Worm (Caenorhabditis elegans): ENCODE measurements around the gene fbxc-21.

fbxc-21 gene

ce11 chrII:1653397-1653796 is 39.3 kb downstream of the fbxc-21 start, which contains the start of gene fbxb-15:
TSS of gene fbxb-15 (minus strand) at chrII:1653497.
- TF ChIP-seq flh-1 (GFP tag; optimal IDR thresholded peaks at IDR 0.05) (no peak), ceh-43 (GFP tag; optimal IDR thresholded peaks at IDR 0.05) (no peak), nhr-2 (tag; optimal IDR thresholded peaks at IDR 0.05) (no peak), tbx-8 (GFP tag; optimal IDR thresholded peaks at IDR 0.05) (no peak), lsy-2 (tag; optimal IDR thresholded peaks at IDR 0.05) (no peak), bed-3 (GFP tag; optimal IDR thresholded peaks at IDR 0.05) (no peak), nhr-28 (tag; optimal IDR thresholded peaks at IDR 0.05) (no peak), hlh-1 (tag; optimal IDR thresholded peaks at IDR 0.05) (no peak), pha-4 (tag; optimal IDR thresholded peaks at IDR 0.05) (no peak), lin-32 (GFP tag; optimal IDR thresholded peaks at IDR 0.05) (no peak), nhr-76 (tag; optimal IDR thresholded peaks at IDR 0.05) (no peak), drap-1 (GFP tag; optimal IDR thresholded peaks at IDR 0.05) (no peak), mep-1 (tag; optimal IDR thresholded peaks at IDR 0.05) (no peak), cnd-1 (tag; optimal IDR thresholded peaks at IDR 0.05) (no peak), ztf-11 (tag; optimal IDR thresholded peaks at IDR 0.05) (no peak), snpc-4 (tag; optimal IDR thresholded peaks at IDR 0.05) (no peak), nhr-12 (tag; optimal IDR thresholded peaks at IDR 0.05) (no peak), mls-2 (tag; optimal IDR thresholded peaks at IDR 0.05) (no peak), nhr-237 (tag; optimal IDR thresholded peaks at IDR 0.05) (no peak)

ce11 chrII:1651804-1652203 is 40.9 kb downstream of the fbxc-21 start, which contains the start of gene fbxb-16:
TSS of gene fbxb-16 (minus strand) at chrII:1651904.
- TF ChIP-seq ceh-83 (GFP tag; optimal IDR thresholded peaks at IDR 0.05) (no peak), ceh-43 (GFP tag; optimal IDR thresholded peaks at IDR 0.05) (no peak), M03D4.4 (tag; optimal IDR thresholded peaks at IDR 0.05) (no peak), ceh-39 (tag; optimal IDR thresholded peaks at IDR 0.05) (no peak), tbx-8 (GFP tag; optimal IDR thresholded peaks at IDR 0.05) (no peak)

- TF ChIP-seq M03D4.4 (tag; optimal IDR thresholded peaks at IDR 0.05): no peak
- no peak for TF ChIP-seq unc-62 (GFP tag; optimal IDR thresholded peaks at IDR 0.05)
- TF ChIP-seq elt-3 (tag; optimal IDR thresholded peaks at IDR 0.05): no peak
- no peak for TF ChIP-seq elt-1 (tag; optimal IDR thresholded peaks at IDR 0.05; ENCODE audit: borderline replicate concordance, insufficient read depth)
- TF ChIP-seq bed-3 (GFP tag; optimal IDR thresholded peaks at IDR 0.05): no peak
These were observed 42.2 kb downstream of the fbxc-21 start, which contains the start of gene fbxb-20 for ce11 chrII:1650502-1650901. TSS of gene fbxb-20 (minus strand) at chrII:1650602.

ce11 chrII:1648768-1649167 is 44.0 kb downstream of the fbxc-21 start, which contains the start of gene fbxb-21:
TSS of gene fbxb-21 (minus strand) at chrII:1648868.
- no peak for TF ChIP-seq mep-1 (tag; optimal IDR thresholded peaks at IDR 0.05)
- no peak for TF ChIP-seq tbx-8 (GFP tag; optimal IDR thresholded peaks at IDR 0.05)
- no peak for TF ChIP-seq lin-32 (GFP tag; optimal IDR thresholded peaks at IDR 0.05)
- TF ChIP-seq ceh-39 (tag; optimal IDR thresholded peaks at IDR 0.05): no peak
- no peak for TF ChIP-seq hlh-1 (tag; optimal IDR thresholded peaks at IDR 0.05)
- no peak for TF ChIP-seq unc-62 (GFP tag; optimal IDR thresholded peaks at IDR 0.05)
- TF ChIP-seq ces-1 (GFP tag; optimal IDR thresholded peaks at IDR 0.05): no peak
- TF ChIP-seq ceh-83 (GFP tag; optimal IDR thresholded peaks at IDR 0.05): no peak
- no peak for TF ChIP-seq snpc-4 (tag; optimal IDR thresholded peaks at IDR 0.05)
- TF ChIP-seq nhr-12 (tag; optimal IDR thresholded peaks at IDR 0.05): no peak
- no peak for TF ChIP-seq elt-1 (tag; optimal IDR thresholded peaks at IDR 0.05; ENCODE audit: borderline replicate concordance, insufficient read depth)
- TF ChIP-seq sptf-1 (tag; optimal IDR thresholded peaks at IDR 0.05): no peak
- no peak for TF ChIP-seq unc-39 (tag; optimal IDR thresholded peaks at IDR 0.05)
- TF ChIP-seq nhr-237 (tag; optimal IDR thresholded peaks at IDR 0.05): no peak
- TF ChIP-seq blmp-1 (tag; optimal IDR thresholded peaks at IDR 0.05): no peak

- no peak for TF ChIP-seq elt-1 (tag; optimal IDR thresholded peaks at IDR 0.05; ENCODE audit: borderline replicate concordance, insufficient read depth)
- TF ChIP-seq snpc-4 (tag; optimal IDR thresholded peaks at IDR 0.05): no peak
- TF ChIP-seq lsy-2 (tag; optimal IDR thresholded peaks at IDR 0.05): no peak
- no peak for TF ChIP-seq ceh-83 (GFP tag; optimal IDR thresholded peaks at IDR 0.05)
- TF ChIP-seq pha-4 (tag; optimal IDR thresholded peaks at IDR 0.05): no peak
- TF ChIP-seq cnd-1 (tag; optimal IDR thresholded peaks at IDR 0.05): no peak
- no peak for TF ChIP-seq mep-1 (tag; optimal IDR thresholded peaks at IDR 0.05)
- no peak for TF ChIP-seq sem-2 (GFP tag; optimal IDR thresholded peaks at IDR 0.05)
- TF ChIP-seq unc-39 (tag; optimal IDR thresholded peaks at IDR 0.05): no peak
- no peak for TF ChIP-seq blmp-1 (tag; optimal IDR thresholded peaks at IDR 0.05)
- no peak for TF ChIP-seq unc-62 (GFP tag; optimal IDR thresholded peaks at IDR 0.05)
- TF ChIP-seq ceh-43 (GFP tag; optimal IDR thresholded peaks at IDR 0.05): no peak
- TF ChIP-seq tbx-8 (GFP tag; optimal IDR thresholded peaks at IDR 0.05): no peak
- no peak for TF ChIP-seq ceh-39 (tag; optimal IDR thresholded peaks at IDR 0.05)
- no peak for TF ChIP-seq ces-1 (GFP tag; optimal IDR thresholded peaks at IDR 0.05)
- no peak for TF ChIP-seq mls-2 (tag; optimal IDR thresholded peaks at IDR 0.05)
These were observed 46.5 kb downstream of the fbxc-21 start, which contains the start of gene ZC204.17 for ce11 chrII:1646199-1646598. TSS of gene ZC204.17 (minus strand) at chrII:1646299.
